Worm (Caenorhabditis elegans): ENCODE data around the gene hmg-5.

Gene hmg-5

ce11 chrIV:7646119-7646518 lies at the start of gene hmg-5:
hmg-5 (minus strand) TSS chrIV:7646219.
- TF ChIP-seq nhr-237 (tag; optimal IDR thresholded peaks at IDR 0.05) = no peak
- TF ChIP-seq unc-120 (tag; optimal IDR thresholded peaks at IDR 0.05; ENCODE audit: poor library complexity, severe bottlenecking) = no peak
- TF ChIP-seq zip-8 (tag; optimal IDR thresholded peaks at IDR 0.05) = no peak
- no peak for TF ChIP-seq mep-1 (tag; optimal IDR thresholded peaks at IDR 0.05)
- no peak for TF ChIP-seq ham-2 (GFP tag; optimal IDR thresholded peaks at IDR 0.05)
- TF ChIP-seq unc-39 (tag; optimal IDR thresholded peaks at IDR 0.05) = no peak
- no peak for TF ChIP-seq flh-1 (GFP tag; optimal IDR thresholded peaks at IDR 0.05)
- TF ChIP-seq M03D4.4 (tag; optimal IDR thresholded peaks at IDR 0.05) = no peak
- no peak for TF ChIP-seq nhr-12 (tag; optimal IDR thresholded peaks at IDR 0.05)
- no peak for TF ChIP-seq ceh-83 (GFP tag; optimal IDR thresholded peaks at IDR 0.05)
- no peak for TF ChIP-seq sem-2 (GFP tag; optimal IDR thresholded peaks at IDR 0.05)
- no peak for TF ChIP-seq sptf-1 (tag; optimal IDR thresholded peaks at IDR 0.05)
- TF ChIP-seq elt-1 (tag; optimal IDR thresholded peaks at IDR 0.05; ENCODE audit: borderline replicate concordance, insufficient read depth) = no peak

- TF ChIP-seq ceh-39 (tag; optimal IDR thresholded peaks at IDR 0.05) = no peak
- TF ChIP-seq zip-8 (tag; optimal IDR thresholded peaks at IDR 0.05) = no peak
- no peak for TF ChIP-seq cnd-1 (tag; optimal IDR thresholded peaks at IDR 0.05)
- no peak for TF ChIP-seq mab-5 (tag; optimal IDR thresholded peaks at IDR 0.05)
- no peak for TF ChIP-seq unc-120 (tag; optimal IDR thresholded peaks at IDR 0.05; ENCODE audit: poor library complexity, severe bottlenecking)
- no peak for TF ChIP-seq nhr-237 (tag; optimal IDR thresholded peaks at IDR 0.05)
- TF ChIP-seq M03D4.4 (tag; optimal IDR thresholded peaks at IDR 0.05) = no peak
- no peak for TF ChIP-seq ham-2 (GFP tag; optimal IDR thresholded peaks at IDR 0.05)
- TF ChIP-seq flh-1 (GFP tag; optimal IDR thresholded peaks at IDR 0.05) = no peak
- TF ChIP-seq lin-13 (tag; optimal IDR thresholded peaks at IDR 0.05) = no peak
These were observed 46.4 kb upstream of the hmg-5 start for ce11 chrIV:7692451-7692850.

- TF ChIP-seq sem-2 (GFP tag; optimal IDR thresholded peaks at IDR 0.05) = no peak
- TF ChIP-seq lin-32 (GFP tag; optimal IDR thresholded peaks at IDR 0.05) = no peak
- no peak for TF ChIP-seq snpc-4 (tag; optimal IDR thresholded peaks at IDR 0.05)
- TF ChIP-seq M03D4.4 (tag; optimal IDR thresholded peaks at IDR 0.05) = no peak
- no peak for TF ChIP-seq flh-1 (GFP tag; optimal IDR thresholded peaks at IDR 0.05)
- TF ChIP-seq unc-39 (tag; optimal IDR thresholded peaks at IDR 0.05) = no peak
- TF ChIP-seq sptf-1 (tag; optimal IDR thresholded peaks at IDR 0.05) = no peak
- TF ChIP-seq ham-2 (GFP tag; optimal IDR thresholded peaks at IDR 0.05) = no peak
- TF ChIP-seq lin-13 (tag; optimal IDR thresholded peaks at IDR 0.05) = no peak
- TF ChIP-seq nhr-28 (tag; optimal IDR thresholded peaks at IDR 0.05) = no peak
- no peak for TF ChIP-seq ztf-11 (tag; optimal IDR thresholded peaks at IDR 0.05)
- no peak for TF ChIP-seq nhr-12 (tag; optimal IDR thresholded peaks at IDR 0.05)
- TF ChIP-seq pha-4 (tag; optimal IDR thresholded peaks at IDR 0.05) = no peak
- TF ChIP-seq cnd-1 (tag; optimal IDR thresholded peaks at IDR 0.05) = no peak
- no peak for TF ChIP-seq mep-1 (tag; optimal IDR thresholded peaks at IDR 0.05)
- no peak for TF ChIP-seq nhr-2 (tag; optimal IDR thresholded peaks at IDR 0.05)
- TF ChIP-seq mab-5 (tag; optimal IDR thresholded peaks at IDR 0.05) = no peak
These were observed 43.3 kb upstream of the hmg-5 start for ce11 chrIV:7689326-7689725.

ce11 chrIV:7679120-7679519 lies 33.1 kb upstream of the hmg-5 start:
- TF ChIP-seq cnd-1 (tag; optimal IDR thresholded peaks at IDR 0.05) (no peak), lin-32 (GFP tag; optimal IDR thresholded peaks at IDR 0.05) (no peak), ceh-83 (GFP tag; optimal IDR thresholded peaks at IDR 0.05) (no peak), lin-13 (tag; optimal IDR thresholded peaks at IDR 0.05) (no peak), bed-3 (GFP tag; optimal IDR thresholded peaks at IDR 0.05) (no peak), nhr-12 (tag; optimal IDR thresholded peaks at IDR 0.05) (no peak), ces-1 (GFP tag; optimal IDR thresholded peaks at IDR 0.05) (no peak), flh-1 (GFP tag; optimal IDR thresholded peaks at IDR 0.05) (no peak), lsy-2 (tag; optimal IDR thresholded peaks at IDR 0.05) (no peak), elt-3 (tag; optimal IDR thresholded peaks at IDR 0.05) (no peak), ztf-11 (tag; optimal IDR thresholded peaks at IDR 0.05) (no peak), nhr-28 (tag; optimal IDR thresholded peaks at IDR 0.05) (no peak), sem-2 (GFP tag; optimal IDR thresholded peaks at IDR 0.05) (no peak), M03D4.4 (tag; optimal IDR thresholded peaks at IDR 0.05) (no peak), nhr-76 (tag; optimal IDR thresholded peaks at IDR 0.05) (no peak), nhr-2 (tag; optimal IDR thresholded peaks at IDR 0.05) (no peak)

ce11 chrIV:7674874-7675273 lies 28.9 kb upstream of the hmg-5 start, which contains the start of gene itr-1:
itr-1 (plus strand) TSS chrIV:7675174.
- TF ChIP-seq mep-1 (tag; optimal IDR thresholded peaks at IDR 0.05) (no peak), ceh-83 (GFP tag; optimal IDR thresholded peaks at IDR 0.05) (no peak)

ce11 chrIV:7672872-7673271 lies 26.9 kb upstream of the hmg-5 start, which contains the start of gene C08G9.2:
C08G9.2 (minus strand) TSS chrIV:7672972.
- TF ChIP-seq mls-2 (tag; optimal IDR thresholded peaks at IDR 0.05) (no peak), mep-1 (tag; optimal IDR thresholded peaks at IDR 0.05) (no peak), bed-3 (GFP tag; optimal IDR thresholded peaks at IDR 0.05) (no peak), sem-2 (GFP tag; optimal IDR thresholded peaks at IDR 0.05) (no peak), blmp-1 (tag; optimal IDR thresholded peaks at IDR 0.05) (no peak), nhr-76 (tag; optimal IDR thresholded peaks at IDR 0.05) (no peak), flh-1 (GFP tag; optimal IDR thresholded peaks at IDR 0.05) (no peak), elt-3 (tag; optimal IDR thresholded peaks at IDR 0.05) (no peak), nhr-237 (tag; optimal IDR thresholded peaks at IDR 0.05) (no peak), drap-1 (GFP tag; optimal IDR thresholded peaks at IDR 0.05) (no peak), ceh-43 (GFP tag; optimal IDR thresholded peaks at IDR 0.05) (no peak), ceh-83 (GFP tag; optimal IDR thresholded peaks at IDR 0.05) (no peak), ces-1 (GFP tag; optimal IDR thresholded peaks at IDR 0.05) (no peak)

Measured in whole organism, mixed stage, embryonic.